Worm (Caenorhabditis elegans): ENCODE results near the gene F14H12.8.

DNA sequence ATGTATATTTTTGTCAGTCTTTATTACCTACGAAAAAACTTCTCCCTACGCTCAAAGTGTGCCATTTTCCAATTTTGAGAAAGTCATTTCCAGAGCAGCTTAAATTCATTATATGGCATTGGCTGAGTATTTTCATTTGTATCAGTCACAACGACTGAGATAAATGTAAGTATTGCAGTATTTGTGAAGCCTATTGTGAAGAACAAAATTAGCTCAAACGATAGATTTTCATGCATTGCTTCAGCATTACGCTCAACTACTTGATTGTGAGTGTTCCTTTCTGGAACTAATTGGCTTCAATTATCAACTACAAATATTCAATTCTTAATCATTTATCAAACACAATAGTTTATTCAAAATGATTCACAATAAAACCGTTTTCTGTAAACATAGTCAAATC lies 12.9 kb upstream of the F14H12.8 start, which contains the start of gene R160.12:
- TF ChIP-seq lin-11 (tag; optimal IDR thresholded peaks at IDR 0.05) (no peak), ztf-16 (tag; optimal IDR thresholded peaks at IDR 0.05) (no peak), pax-1 (tag; optimal IDR thresholded peaks at IDR 0.05) (no peak), ceh-19 (GFP tag; optimal IDR thresholded peaks at IDR 0.05) (no peak), nhr-11 (tag; optimal IDR thresholded peaks at IDR 0.05) (no peak), unc-42 (tag; optimal IDR thresholded peaks at IDR 0.05) (no peak), ceh-24 (tag; optimal IDR thresholded peaks at IDR 0.05) (no peak)
